Fruit fly (Drosophila melanogaster) ovary, adult (tissue): Measurements from ENCODE around the gene Nlg3.

Source experiments
- CG17801 ChIP-seq: fragments of 200-800 bp; optimal IDR thresholded peaks from 2 replicates; lab custom pipeline; 2019; ENCODE audit warnings: missing biosample characterization, mild to moderate bottlenecking, missing genetic modification characterization, moderate library complexity; ENCODE audit not compliant: partially characterized antibody

Gene Nlg3

dm6 chr3R:7639381-7639780 is at the start of gene Nlg3:
Gene Nlg3, minus strand, starts transcription at chr3R:7639434.
- no peak for TF ChIP-seq CG17801 (GFP tag; lab: Kevin White, UChicago)

dm6 chr3R:7686844-7687243 is 47.6 kb upstream of the Nlg3 start:
- TF ChIP-seq CG17801 (GFP tag; lab: Kevin White, UChicago), result no peak

- no peak for TF ChIP-seq CG17801 (GFP tag; lab: Kevin White, UChicago)
Observed at dm6 chr3R:7667843-7668242, 28.6 kb upstream of the Nlg3 start.

dm6 chr3R:7657947-7658346 is 18.7 kb upstream of the Nlg3 start, which contains the start of gene Nlg1:
Gene Nlg1, plus strand, starts transcription at chr3R:7658247.
- no peak for TF ChIP-seq CG17801 (GFP tag; lab: Kevin White, UChicago)

- no peak for TF ChIP-seq CG17801 (GFP tag; lab: Kevin White, UChicago)
Observed at dm6 chr3R:7650965-7651364, 11.7 kb upstream of the Nlg3 start.

dm6 chr3R:7645909-7646609 is 6.8 kb upstream of the Nlg3 start:
- no peak for TF ChIP-seq CG17801 (GFP tag; lab: Kevin White, UChicago)

dm6 chr3R:7644288-7644687 is 5.1 kb upstream of the Nlg3 start:
- TF ChIP-seq CG17801 (GFP tag; lab: Kevin White, UChicago), result no peak

- TF ChIP-seq CG17801 (GFP tag; lab: Kevin White, UChicago), result no peak
Observed at dm6 chr3R:7643525-7643924, 4.3 kb upstream of the Nlg3 start.

- no peak for TF ChIP-seq CG17801 (GFP tag; lab: Kevin White, UChicago)
Observed at dm6 chr3R:7591189-7591588, 48.0 kb downstream of the Nlg3 start.

dm6 chr3R:7572237-7572636 is 67.0 kb downstream of the Nlg3 start:
- TF ChIP-seq CG17801 (GFP tag; lab: Kevin White, UChicago), result no peak

- TF ChIP-seq CG17801 (GFP tag; lab: Kevin White, UChicago), result no peak
Observed at dm6 chr3R:7551708-7552107, 87.5 kb downstream of the Nlg3 start, which contains the start of gene CG45545. Gene CG45545, plus strand, starts transcription at chr3R:7552008.

dm6 chr3R:7548808-7549744 is 90.2 kb downstream of the Nlg3 start, which contains the start of gene alpha-Est1:
Gene alpha-Est1, minus strand, starts transcription at chr3R:7549124.
- TF ChIP-seq CG17801 (GFP tag; lab: Kevin White, UChicago), result no peak

- peak; percentile 35 for TF ChIP-seq CG17801 (GFP tag; lab: Kevin White, UChicago)
Observed at dm6 chr3R:7541145-7541860, 97.9 kb downstream of the Nlg3 start, which contains the start of the genes alpha-Est3 and alpha-Est2. Gene alpha-Est3, minus strand, starts transcription at chr3R:7541631. Gene alpha-Est2, plus strand, starts transcription at chr3R:7541810.

dm6 chr3R:7538435-7538834 is 100.8 kb downstream of the Nlg3 start, which contains the start of gene alpha-Est4:
Gene alpha-Est4, minus strand, starts transcription at chr3R:7538615.
- TF ChIP-seq CG17801 (GFP tag; lab: Kevin White, UChicago), result no peak
